Worm (Caenorhabditis elegans) whole organism, L1 larva: ENCODE results near the gene Y105C5A.1.

ENCODE experiments used
- ama-1 ChIP-seq: fragments of 150-350 bp; optimal IDR thresholded peaks from 2 replicates; lab custom pipeline; 2014
- fkh-10 ChIP-seq: sonication (generic microtip); optimal IDR thresholded peaks from 2 replicates; lab custom pipeline; 2017; ENCODE audit warnings: missing biosample characterization, missing genetic modification reagents, missing genetic modification characterization
- pqm-1 ChIP-seq: sonication (generic microtip); optimal IDR thresholded peaks from 3 replicates; lab custom pipeline; 2017; ENCODE audit warnings: missing biosample characterization, missing genetic modification characterization
- unc-62 ChIP-seq: fragments of 150-350 bp; optimal IDR thresholded peaks from 2 replicates; lab custom pipeline; 2014; ENCODE audit warnings: missing biosample characterization, missing genetic modification reagents, missing genetic modification characterization

DNA sequence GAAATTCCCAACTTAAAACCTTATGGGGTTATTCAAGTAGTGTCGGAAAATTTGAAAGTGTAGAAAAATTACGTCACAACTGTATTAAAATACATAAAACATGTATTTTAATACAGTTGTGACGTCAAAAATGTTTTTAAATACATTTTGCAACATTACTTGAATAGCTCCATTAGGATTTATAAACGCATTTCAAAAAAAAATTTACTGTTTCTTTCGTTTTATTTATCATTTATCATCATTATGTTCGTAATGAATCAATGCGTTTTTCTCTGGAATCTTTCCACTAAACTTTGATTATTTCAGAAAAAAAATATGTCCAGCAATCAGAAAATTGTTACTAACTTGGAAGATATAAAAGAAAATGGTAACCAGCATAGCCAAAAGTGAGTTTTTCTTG is 19.4 kb upstream of the Y105C5A.1 start, which contains the start of gene Y105C5A.508:
- TF ChIP-seq unc-62 (GFP tag; lab: Kevin White, UChicago) (no peak), ama-1 (no peak), pqm-1 (tag; lab: Kevin White, UChicago) (no peak), fkh-10 (GFP tag; lab: Kevin White, UChicago) (no peak)
